Worm (Caenorhabditis elegans) whole organism, young adult: Measurements from ENCODE around the gene morc-1.

Experiments used
- C06A6.2 ChIP-seq: fragments of 200-800 bp; sonication (Bioruptor generic); conservative IDR thresholded peaks from 2 replicates; pipeline ENCODE4 v1.3.6; 2022; ENCODE audit warnings: missing genetic modification characterization, missing compliant biosample characterization
- D2030.7 ChIP-seq: fragments of 200-800 bp; sonication (Bioruptor generic); IDR thresholded peaks from 2 replicates; pipeline ENCODE4 v1.3.6; 2022; ENCODE audit warnings: missing genetic modification reagents, missing genetic modification characterization, missing compliant biosample characterization
- F33H1.4 ChIP-seq: fragments of 200-800 bp; sonication (Bioruptor generic); IDR thresholded peaks from 2 replicates; pipeline ENCODE4 v1.3.6; 2022; ENCODE audit warnings: missing genetic modification reagents, missing genetic modification characterization, missing compliant biosample characterization
- F39B2.1 ChIP-seq: fragments of 200-800 bp; sonication (Bioruptor generic); IDR thresholded peaks from 2 replicates; pipeline ENCODE4 v1.3.6; 2022; ENCODE audit warnings: missing genetic modification reagents, missing genetic modification characterization, missing compliant biosample characterization
- K11D2.4 ChIP-seq: fragments of 200-800 bp; sonication (Bioruptor generic); IDR thresholded peaks from 2 replicates; pipeline ENCODE4 v1.3.6; 2022; ENCODE audit warnings: missing genetic modification reagents, missing genetic modification characterization, missing compliant biosample characterization
- ama-1 ChIP-seq, 3 experiments: fragments of 150-350 bp in 1 of 3; sonication (generic microtip) in 2 of 3; optimal IDR thresholded peaks; 2 replicates each; lab custom pipeline; 2014 to 2018; ENCODE audit warnings: missing biosample characterization in 2 of 3, missing genetic modification characterization in 2 of 3, missing genetic modification reagents in 2 of 3
- aptf-2 ChIP-seq: fragments of 200-800 bp; sonication (Bioruptor generic); conservative IDR thresholded peaks from 2 replicates; pipeline ENCODE4 v1.3.6; 2022; ENCODE audit warnings: missing genetic modification reagents, missing genetic modification characterization, missing compliant biosample characterization
- aptf-3 ChIP-seq: fragments of 200-800 bp; sonication (Bioruptor generic); IDR thresholded peaks from 2 replicates; pipeline ENCODE4 v1.3.6; 2022; ENCODE audit warnings: missing genetic modification characterization, missing compliant biosample characterization
- cebp-2 ChIP-seq: fragments of 200-800 bp; sonication (Bioruptor generic); IDR thresholded peaks from 2 replicates; pipeline ENCODE4 v1.3.6; 2022; ENCODE audit warnings: missing genetic modification characterization, missing compliant biosample characterization
- ceh-58 ChIP-seq: fragments of 200-800 bp; sonication (Bioruptor generic); IDR thresholded peaks from 2 replicates; pipeline ENCODE4 v1.3.6; 2022; ENCODE audit warnings: missing genetic modification characterization, missing compliant biosample characterization
- ceh-91 ChIP-seq: fragments of 200-800 bp; sonication (Bioruptor generic); IDR thresholded peaks from 2 replicates; pipeline ENCODE4 v1.3.6; 2022; ENCODE audit warnings: missing genetic modification reagents, missing genetic modification characterization, missing compliant biosample characterization
- die-1 ChIP-seq: sonication (generic microtip); optimal IDR thresholded peaks from 2 replicates; lab custom pipeline; 2016; ENCODE audit warnings: missing genotype, mild to moderate bottlenecking, missing genetic modification characterization, missing compliant biosample characterization
- dox-1 ChIP-seq: fragments of 200-800 bp; sonication (Bioruptor generic); IDR thresholded peaks from 2 replicates; pipeline ENCODE4 v1.3.6; 2022; ENCODE audit warnings: missing genetic modification reagents, missing genetic modification characterization, missing compliant biosample characterization
- dpl-1 ChIP-seq: fragments of 150-350 bp; optimal IDR thresholded peaks from 2 replicates; lab custom pipeline; 2014; ENCODE audit warnings: missing biosample characterization, missing genetic modification reagents, missing genetic modification characterization
- efl-1 ChIP-seq: fragments of 150-350 bp; optimal IDR thresholded peaks from 2 replicates; lab custom pipeline; 2014; ENCODE audit warnings: missing biosample characterization, missing genetic modification reagents, missing genetic modification characterization
- egrh-3 ChIP-seq: fragments of 200-800 bp; sonication (Bioruptor generic); IDR thresholded peaks from 2 replicates; pipeline ENCODE4 v1.3.6; 2022; ENCODE audit warnings: missing genetic modification reagents, missing genetic modification characterization, missing compliant biosample characterization
- ekl-4 ChIP-seq: fragments of 200-800 bp; sonication (Bioruptor generic); IDR thresholded peaks from 2 replicates; pipeline ENCODE4 v1.3.6; 2022; ENCODE audit warnings: missing genetic modification reagents, missing genetic modification characterization, missing compliant biosample characterization
- fkh-3 ChIP-seq: sonication (generic microtip); optimal IDR thresholded peaks from 2 replicates; lab custom pipeline; 2016; ENCODE audit warnings: mild to moderate bottlenecking, missing genetic modification characterization, missing compliant biosample characterization
- him-1 ChIP-seq: sonication (generic microtip); optimal IDR thresholded peaks from 2 replicates; lab custom pipeline; 2016; ENCODE audit warnings: missing genotype, missing genetic modification reagents, missing genetic modification characterization, missing compliant biosample characterization
- hlh-26 ChIP-seq: fragments of 200-800 bp; sonication (Bioruptor generic); conservative IDR thresholded peaks from 2 replicates; pipeline ENCODE4 v1.3.6; 2022; ENCODE audit warnings: missing genetic modification reagents, missing genetic modification characterization, missing compliant biosample characterization
- let-526 ChIP-seq: fragments of 200-800 bp; sonication (Bioruptor generic); IDR thresholded peaks from 2 replicates; pipeline ENCODE4 v1.3.6; 2022; ENCODE audit warnings: missing genetic modification reagents, missing genetic modification characterization, missing compliant biosample characterization
- let-607 ChIP-seq, 2 experiments: fragments of 200-800 bp in 1 of 2; sonication (Bioruptor generic) in 1 of 2; sonication (generic microtip) in 1 of 2; optimal IDR thresholded peaks; 2 replicates each; lab custom pipeline; 2016 to 2018; ENCODE audit warnings: mild to moderate bottlenecking in 2 of 2, missing compliant biosample characterization in 2 of 2, missing genetic modification characterization in 2 of 2, moderate library complexity in 2 of 2, missing genotype in 1 of 2
- lin-26 ChIP-seq: fragments of 200-800 bp; sonication (Bioruptor generic); IDR thresholded peaks from 2 replicates; pipeline ENCODE4 v1.3.6; 2022; ENCODE audit warnings: missing genetic modification reagents, missing genetic modification characterization, missing compliant biosample characterization
- lin-35 ChIP-seq, 3 experiments: fragments of 150-350 bp in 2 of 3; sonication (generic microtip) in 1 of 3; optimal IDR thresholded peaks; 2 replicates each; lab custom pipeline; 2014 to 2018; ENCODE audit warnings: missing biosample characterization in 3 of 3, missing genetic modification characterization in 3 of 3, missing genetic modification reagents in 3 of 3
- lin-54 ChIP-seq: fragments of 200-800 bp; sonication (Bioruptor generic); optimal IDR thresholded peaks from 2 replicates; lab custom pipeline; 2018; ENCODE audit warnings: mild to moderate bottlenecking, missing genetic modification characterization, missing compliant biosample characterization
- lsl-1 ChIP-seq: fragments of 200-800 bp; sonication (Bioruptor generic); optimal IDR thresholded peaks from 2 replicates; lab custom pipeline; 2018; ENCODE audit warnings: mild to moderate bottlenecking, missing genetic modification characterization, moderate library complexity, missing compliant biosample characterization
- madf-10 ChIP-seq: sonication (generic microtip); optimal IDR thresholded peaks from 2 replicates; lab custom pipeline; 2016; ENCODE audit warnings: mild to moderate bottlenecking, missing genetic modification characterization, missing compliant biosample characterization
- madf-3 ChIP-seq: fragments of 200-800 bp; sonication (Bioruptor generic); IDR thresholded peaks from 2 replicates; pipeline ENCODE4 v1.3.6; 2022; ENCODE audit warnings: missing genetic modification reagents, missing genetic modification characterization, missing compliant biosample characterization
- madf-6 ChIP-seq: fragments of 200-800 bp; sonication (Bioruptor generic); IDR thresholded peaks from 2 replicates; pipeline ENCODE4 v1.3.6; 2022; ENCODE audit warnings: missing genetic modification reagents, missing genetic modification characterization, missing compliant biosample characterization
- madf-8 ChIP-seq: fragments of 200-800 bp; sonication (Bioruptor generic); conservative IDR thresholded peaks from 2 replicates; pipeline ENCODE4 v1.3.6; 2022; ENCODE audit warnings: missing genetic modification reagents, missing genetic modification characterization, missing compliant biosample characterization
- mcd-1 ChIP-seq: fragments of 200-800 bp; sonication (Bioruptor generic); IDR thresholded peaks from 2 replicates; pipeline ENCODE4 v1.3.6; 2022; ENCODE audit warnings: missing genetic modification reagents, missing genetic modification characterization, missing compliant biosample characterization
- mes-4 ChIP-seq: sonication (generic microtip); optimal IDR thresholded peaks from 2 replicates; lab custom pipeline; 2016; ENCODE audit warnings: missing genotype, missing genetic modification characterization, missing compliant biosample characterization
- nfya-1 ChIP-seq: sonication (generic microtip); optimal IDR thresholded peaks from 2 replicates; lab custom pipeline; 2017; ENCODE audit warnings: antibody characterized with exemption, missing compliant biosample characterization, missing genetic modification characterization, borderline replicate concordance; ENCODE audit not compliant: insufficient read depth
- nhr-179 ChIP-seq: sonication (generic microtip); optimal IDR thresholded peaks from 2 replicates; lab custom pipeline; 2016; ENCODE audit warnings: mild to moderate bottlenecking, missing genetic modification characterization, missing compliant biosample characterization
- nhr-80 ChIP-seq: sonication (generic microtip); optimal IDR thresholded peaks from 2 replicates; lab custom pipeline; 2016; ENCODE audit warnings: missing genetic modification characterization, missing compliant biosample characterization
- pha-4 ChIP-seq: fragments of 150-350 bp; sonication (generic microtip); optimal IDR thresholded peaks from 2 replicates; lab custom pipeline; 2014; ENCODE audit warnings: missing biosample characterization, missing genetic modification reagents, missing genetic modification characterization
- snpc-4 ChIP-seq, 5 experiments: fragments of 150-350 bp in 1 of 5; sonication (generic microtip) in 4 of 5; optimal IDR thresholded peaks; 2 replicates each; lab custom pipeline; 2014 to 2018; ENCODE audit warnings: missing genetic modification characterization in 5 of 5, missing biosample characterization in 3 of 5, antibody characterized with exemption in 2 of 5, mild to moderate bottlenecking in 2 of 5, missing compliant biosample characterization in 2 of 5, missing genotype in 2 of 5, moderate library complexity in 2 of 5, missing genetic modification reagents in 1 of 5
- tbx-9 ChIP-seq: sonication (generic microtip); optimal IDR thresholded peaks from 2 replicates; lab custom pipeline; 2016; ENCODE audit warnings: borderline replicate concordance, missing genetic modification characterization, inconsistent platforms, missing compliant biosample characterization
- tlf-1 ChIP-seq: fragments of 200-800 bp; sonication (Bioruptor generic); optimal IDR thresholded peaks from 2 replicates; lab custom pipeline; 2018; ENCODE audit warnings: mild to moderate bottlenecking, missing genetic modification characterization, missing compliant biosample characterization
- xnd-1 ChIP-seq: sonication (generic microtip); optimal IDR thresholded peaks from 2 replicates; lab custom pipeline; 2016; ENCODE audit warnings: missing genotype, missing genetic modification reagents, missing genetic modification characterization, missing compliant biosample characterization
- zim-3 ChIP-seq: sonication (generic microtip); optimal IDR thresholded peaks from 2 replicates; lab custom pipeline; 2017; ENCODE audit warnings: mild to moderate bottlenecking, missing genetic modification characterization, moderate library complexity, missing compliant biosample characterization
- ztf-18 ChIP-seq: sonication (generic microtip); optimal IDR thresholded peaks from 2 replicates; lab custom pipeline; 2016; ENCODE audit warnings: missing genotype, mild to moderate bottlenecking, missing genetic modification characterization, missing compliant biosample characterization
- ztf-28 ChIP-seq: fragments of 200-800 bp; sonication (Bioruptor generic); IDR thresholded peaks from 2 replicates; pipeline ENCODE4 v1.3.6; 2022; ENCODE audit warnings: missing genetic modification reagents, missing genetic modification characterization, missing compliant biosample characterization

morc-1 gene

ce11 chrIII:5181217-5181616 lies 25.5 kb downstream of the morc-1 start:
- TF ChIP-seq xnd-1 (tag; lab: Kevin White, UChicago) (peak; percentile 64), D2030.7 (GFP tag; lab: Robert Waterston, UW) (peak; percentile 67), him-1 (peak; percentile 17), let-607 (tag; optimal IDR thresholded peaks at IDR 0.05; lab: Kevin White, UChicago) (no peak), madf-6 (GFP tag; lab: Robert Waterston, UW) (peak; percentile 86), lsl-1 (GFP tag; lab: Kevin White, UChicago) (peak; percentile 67), aptf-2 (0 out of 2 replicates have a peak, but pooled peaks have one; percentile 45), lin-26 (0 out of 2 replicates have a peak, but pooled peaks have one; percentile 47), tlf-1 (GFP tag; lab: Kevin White, UChicago) (peak; percentile 52), ceh-91 (GFP tag; lab: Robert Waterston, UW) (peak; percentile 67), F33H1.4 (peak; percentile 26; the same call in 1 of the 2 replicates), F39B2.1 (GFP tag; lab: Robert Waterston, UW) (no peak), madf-8 (GFP tag; lab: Robert Waterston, UW) (peak; percentile 68), efl-1 (GFP tag; lab: Kevin White, UChicago) (peak; percentile 86), lin-54 (GFP tag; lab: Kevin White, UChicago) (peak; percentile 45), dpl-1 (peak; percentile 12), zim-3 (tag; lab: Kevin White, UChicago) (no peak), mcd-1 (GFP tag; lab: Robert Waterston, UW) (peak; percentile 47; the same call in 1 of the 2 replicates), ekl-4 (GFP tag; lab: Robert Waterston, UW) (peak; percentile 54; the same call in 1 of the 2 replicates), dox-1 (GFP tag; lab: Robert Waterston, UW) (peak; percentile 66), madf-10 (no peak)

DNA sequence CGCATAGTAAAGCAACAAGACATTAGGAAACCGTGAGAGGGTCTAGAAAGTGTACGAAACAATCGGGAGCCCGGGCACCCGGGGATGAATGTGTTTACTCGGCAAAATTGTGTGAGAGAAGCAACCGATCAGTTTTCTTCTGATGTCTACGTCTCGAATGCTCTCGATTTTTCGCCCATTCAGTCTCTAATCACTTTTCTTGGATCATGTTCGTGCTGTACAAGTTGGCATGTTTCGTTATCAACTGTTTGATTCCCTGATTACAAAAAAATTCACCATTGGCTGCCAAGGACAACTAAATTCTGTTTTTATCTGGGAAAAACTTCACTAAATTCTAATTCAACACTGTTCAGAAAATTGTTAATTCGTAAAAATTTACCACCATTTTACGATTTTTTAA lies 26.1 kb downstream of the morc-1 start:
- TF ChIP-seq nhr-80 (tag; lab: Kevin White, UChicago) = peak; percentile 57
- peak; percentile 33; the same call in 1 of the 2 replicates for TF ChIP-seq dox-1 (GFP tag; lab: Robert Waterston, UW)
- no peak for TF ChIP-seq let-526 (GFP tag; lab: Robert Waterston, UW)

DNA sequence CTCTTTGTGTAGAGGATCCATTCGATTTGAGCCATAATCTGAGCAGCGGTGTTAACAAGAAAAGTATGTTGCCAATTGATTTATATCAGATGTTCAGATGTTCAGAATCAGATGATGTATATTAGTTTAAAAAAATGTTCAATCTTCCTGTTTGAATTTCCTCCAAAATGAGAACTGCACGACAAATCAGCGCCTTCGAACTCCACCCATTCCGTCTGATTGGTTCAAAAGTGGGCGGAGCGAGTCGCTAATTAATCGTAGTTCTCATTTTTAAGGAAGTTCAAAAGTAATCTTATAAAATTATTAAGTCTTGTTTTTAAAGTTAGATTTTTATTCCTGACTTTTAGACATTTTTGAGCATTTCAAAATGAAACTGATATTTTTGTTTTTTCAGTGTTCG lies 27.5 kb downstream of the morc-1 start:
- TF ChIP-seq C06A6.2 (GFP tag; lab: Robert Waterston, UW) (no peak), F39B2.1 (GFP tag; lab: Robert Waterston, UW) (no peak), nfya-1 (no peak), cebp-2 (no peak), ztf-28 (GFP tag; lab: Robert Waterston, UW) (no peak), fkh-3 (tag; lab: Kevin White, UChicago) (no peak), lin-54 (GFP tag; lab: Kevin White, UChicago) (no peak), lin-26 (no peak), die-1 (tag; lab: Kevin White, UChicago) (no peak), lin-35 (GFP tag; optimal IDR thresholded peaks at IDR 0.05; lab: Kevin White, UChicago) (no peak), hlh-26 (GFP tag; lab: Robert Waterston, UW) (no peak), ztf-18 (tag; lab: Kevin White, UChicago) (no peak), tbx-9 (tag; lab: Kevin White, UChicago) (no peak)

DNA sequence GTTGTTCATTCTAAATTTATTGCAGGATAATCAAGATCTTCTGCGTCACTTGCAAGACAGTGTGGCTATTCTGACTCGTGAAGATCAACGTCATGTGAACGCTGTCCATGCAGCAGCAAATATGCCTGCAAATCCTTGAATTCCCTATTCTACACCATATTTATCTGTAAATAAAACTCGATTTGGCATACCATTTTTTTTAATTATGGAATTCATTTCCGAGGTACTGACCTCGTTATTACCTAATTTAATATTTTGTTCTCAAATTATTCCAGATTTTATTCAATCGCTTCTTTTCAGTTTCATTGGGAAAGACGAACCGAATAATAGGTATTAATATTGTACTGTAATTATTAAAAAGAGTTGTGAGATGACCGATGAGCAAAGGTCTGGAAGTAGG lies 33.1 kb downstream of the morc-1 start, which contains the start of gene cid-1:
Gene cid-1, plus strand, starts transcription at position 301 of the 400 bp plus-strand sequence.
- TF ChIP-seq tlf-1 (GFP tag; lab: Kevin White, UChicago) = no peak
- no peak for TF ChIP-seq ekl-4 (GFP tag; lab: Robert Waterston, UW)
- no peak for TF ChIP-seq dpl-1
- no peak for TF ChIP-seq K11D2.4 (GFP tag; lab: Robert Waterston, UW)
- TF ChIP-seq snpc-4 (GFP tag; optimal IDR thresholded peaks at IDR 0.05; lab: Kevin White, UChicago) = no peak
- no peak for TF ChIP-seq snpc-4 (tag; optimal IDR thresholded peaks at IDR 0.05; lab: Kevin White, UChicago)
- TF ChIP-seq madf-3 (GFP tag; lab: Robert Waterston, UW) = no peak
- no peak for TF ChIP-seq nhr-179 (tag; lab: Kevin White, UChicago)
- no peak for TF ChIP-seq aptf-3 (GFP tag; lab: Robert Waterston, UW)
- no peak for TF ChIP-seq ama-1 (optimal IDR thresholded peaks at IDR 0.05; lab: Kevin White, UChicago)
- no peak for TF ChIP-seq ama-1 (GFP tag; optimal IDR thresholded peaks at IDR 0.05; lab: Kevin White, UChicago)
- TF ChIP-seq mes-4 (tag; lab: Kevin White, UChicago) = no peak
- no peak for TF ChIP-seq F33H1.4
- TF ChIP-seq egrh-3 (GFP tag; lab: Robert Waterston, UW) = no peak
- TF ChIP-seq ceh-91 (GFP tag; lab: Robert Waterston, UW) = no peak
- TF ChIP-seq ceh-58 (GFP tag; lab: Robert Waterston, UW) = no peak
- TF ChIP-seq pha-4 (tag; lab: Kevin White, UChicago) = no peak
- TF ChIP-seq lin-54 (GFP tag; lab: Kevin White, UChicago) = no peak
